Fruit fly (Drosophila melanogaster): ENCODE results near the gene slpr.

slpr gene

DNA sequence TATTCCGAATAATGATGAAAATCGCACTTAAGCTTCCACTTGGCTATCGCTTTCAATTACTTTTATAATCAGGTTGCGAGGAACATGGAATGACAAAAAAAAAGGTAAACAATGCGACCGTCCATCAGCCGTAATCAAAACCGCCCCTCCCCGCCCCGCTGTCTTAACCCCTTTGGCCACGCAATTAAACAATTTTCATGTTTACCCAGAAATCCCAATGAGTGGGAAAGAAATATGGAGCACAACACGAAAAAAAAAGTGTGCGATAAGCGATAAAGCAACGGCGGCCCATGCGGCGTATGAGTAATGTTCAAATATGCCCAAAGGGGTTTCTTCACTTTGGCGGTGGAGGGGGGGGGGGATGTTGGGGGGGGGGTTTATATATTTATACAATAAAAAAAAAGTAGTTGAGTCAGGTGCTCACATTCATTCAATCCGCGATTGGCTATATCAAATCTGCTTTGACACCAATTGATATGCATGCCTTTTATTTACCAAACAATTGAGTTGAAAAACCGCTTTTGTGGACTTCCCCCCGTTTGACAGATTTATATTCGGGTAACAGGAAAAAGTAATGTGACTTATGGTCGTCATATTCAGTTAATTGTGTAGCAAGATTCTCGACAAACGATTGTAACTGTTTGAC is 22.1 kb upstream of the slpr start:
- TF ChIP-seq Myc (optimal IDR thresholded peaks at IDR 0.05), result no peak
- TF ChIP-seq h (optimal IDR thresholded peaks at IDR 0.05), result no peak
- TF ChIP-seq insv (optimal IDR thresholded peaks at IDR 0.05), result no peak
- TF ChIP-seq ttk (optimal IDR thresholded peaks at IDR 0.05), result no peak
- TF ChIP-seq psq (optimal IDR thresholded peaks at IDR 0.05), result no peak
- no peak for TF ChIP-seq Sin3A (optimal IDR thresholded peaks at IDR 0.05)

DNA sequence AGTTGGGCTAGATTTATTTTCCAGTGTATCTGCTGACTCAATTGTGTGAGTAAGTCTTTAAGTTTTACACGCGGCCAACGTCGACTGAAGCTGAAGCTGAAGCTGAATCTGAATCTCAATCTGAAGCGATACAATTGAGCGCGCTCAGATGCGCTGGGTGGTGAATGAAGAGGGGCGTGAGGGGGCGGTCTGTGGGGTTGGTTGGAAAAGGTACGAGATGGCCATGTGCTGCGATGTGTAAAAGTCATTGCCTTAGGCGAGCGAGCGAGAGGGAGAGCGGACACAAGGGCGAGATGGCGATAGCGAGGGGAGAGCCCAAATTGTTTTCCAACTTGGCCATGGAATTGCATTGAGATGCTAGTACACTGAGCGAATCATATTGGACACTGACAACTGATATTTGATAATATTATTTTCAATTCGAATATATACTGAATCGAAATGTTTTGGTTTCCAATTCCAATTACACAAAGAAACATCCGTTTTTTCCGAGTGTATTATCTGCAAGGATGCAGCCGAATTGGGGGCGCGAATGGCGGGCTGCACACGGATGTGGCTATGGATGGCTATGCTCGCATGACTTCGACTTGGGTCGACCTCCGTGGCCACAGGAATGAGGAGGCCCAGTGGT is 19.7 kb upstream of the slpr start:
- TF ChIP-seq psq (optimal IDR thresholded peaks at IDR 0.05) (no peak), insv (optimal IDR thresholded peaks at IDR 0.05) (no peak), h (optimal IDR thresholded peaks at IDR 0.05) (no peak), ttk (optimal IDR thresholded peaks at IDR 0.05) (no peak), Sin3A (optimal IDR thresholded peaks at IDR 0.05) (no peak), Myc (optimal IDR thresholded peaks at IDR 0.05) (no peak)

- TF ChIP-seq Sin3A (optimal IDR thresholded peaks at IDR 0.05), result no peak
- TF ChIP-seq psq (optimal IDR thresholded peaks at IDR 0.05), result no peak
- TF ChIP-seq insv (optimal IDR thresholded peaks at IDR 0.05), result no peak
- no peak for TF ChIP-seq ttk (optimal IDR thresholded peaks at IDR 0.05)
- no peak for TF ChIP-seq Myc (optimal IDR thresholded peaks at IDR 0.05)
- no peak for TF ChIP-seq h (optimal IDR thresholded peaks at IDR 0.05)
Measured at dm6 chrX:8196157-8196526, 19.2 kb upstream of the slpr start.

- no peak for TF ChIP-seq h (optimal IDR thresholded peaks at IDR 0.05)
- no peak for TF ChIP-seq psq (optimal IDR thresholded peaks at IDR 0.05)
- no peak for TF ChIP-seq ttk (optimal IDR thresholded peaks at IDR 0.05)
- TF ChIP-seq insv (optimal IDR thresholded peaks at IDR 0.05), result no peak
- TF ChIP-seq Sin3A (optimal IDR thresholded peaks at IDR 0.05), result no peak
- no peak for TF ChIP-seq Myc (optimal IDR thresholded peaks at IDR 0.05)
Measured at dm6 chrX:8195449-8196156, 18.6 kb upstream of the slpr start.

DNA sequence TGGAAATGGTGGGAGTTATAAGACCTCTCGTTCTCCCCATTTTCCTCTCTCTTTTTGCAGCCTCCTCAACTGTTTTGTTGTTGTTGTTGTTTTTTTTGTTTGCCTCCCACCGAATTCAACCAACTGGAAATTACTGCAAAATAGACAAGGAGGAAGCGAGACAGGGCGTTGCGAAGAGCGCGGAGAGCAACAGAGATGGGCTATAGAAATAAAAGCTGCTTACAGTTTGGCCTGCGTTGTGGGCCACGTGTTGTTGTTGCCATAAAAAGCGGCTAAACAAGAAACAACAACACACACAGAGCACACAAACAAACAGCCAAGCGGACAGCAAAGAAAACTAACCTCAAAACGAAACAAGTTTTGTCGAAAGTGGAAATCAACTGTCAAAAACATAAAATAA is 17.6 kb upstream of the slpr start:
- TF ChIP-seq insv (optimal IDR thresholded peaks at IDR 0.05) (no peak), Myc (optimal IDR thresholded peaks at IDR 0.05) (no peak), ttk (optimal IDR thresholded peaks at IDR 0.05) (no peak), Sin3A (optimal IDR thresholded peaks at IDR 0.05) (no peak), h (optimal IDR thresholded peaks at IDR 0.05) (no peak), psq (optimal IDR thresholded peaks at IDR 0.05) (no peak)

dm6 chrX:8193017-8193556 is 16.1 kb upstream of the slpr start:
- no peak for TF ChIP-seq insv (optimal IDR thresholded peaks at IDR 0.05)
- no peak for TF ChIP-seq Sin3A (optimal IDR thresholded peaks at IDR 0.05)

- TF ChIP-seq ttk (optimal IDR thresholded peaks at IDR 0.05) (no peak), insv (optimal IDR thresholded peaks at IDR 0.05) (no peak), Myc (optimal IDR thresholded peaks at IDR 0.05) (no peak), h (optimal IDR thresholded peaks at IDR 0.05) (no peak), Sin3A (optimal IDR thresholded peaks at IDR 0.05) (no peak), psq (optimal IDR thresholded peaks at IDR 0.05) (no peak)
Measured at dm6 chrX:8192191-8192590, 15.2 kb upstream of the slpr start.

- no peak for TF ChIP-seq insv (optimal IDR thresholded peaks at IDR 0.05)
- TF ChIP-seq Sin3A (optimal IDR thresholded peaks at IDR 0.05), result no peak
- no peak for TF ChIP-seq h (optimal IDR thresholded peaks at IDR 0.05)
- no peak for TF ChIP-seq ttk (optimal IDR thresholded peaks at IDR 0.05)
- TF ChIP-seq Myc (optimal IDR thresholded peaks at IDR 0.05), result no peak
- no peak for TF ChIP-seq psq (optimal IDR thresholded peaks at IDR 0.05)
Measured at dm6 chrX:8179858-8180257, 2.9 kb upstream of the slpr start.

dm6 chrX:8178989-8179388 is 2.0 kb upstream of the slpr start:
- TF ChIP-seq psq (optimal IDR thresholded peaks at IDR 0.05) (no peak), ttk (optimal IDR thresholded peaks at IDR 0.05) (no peak)

DNA sequence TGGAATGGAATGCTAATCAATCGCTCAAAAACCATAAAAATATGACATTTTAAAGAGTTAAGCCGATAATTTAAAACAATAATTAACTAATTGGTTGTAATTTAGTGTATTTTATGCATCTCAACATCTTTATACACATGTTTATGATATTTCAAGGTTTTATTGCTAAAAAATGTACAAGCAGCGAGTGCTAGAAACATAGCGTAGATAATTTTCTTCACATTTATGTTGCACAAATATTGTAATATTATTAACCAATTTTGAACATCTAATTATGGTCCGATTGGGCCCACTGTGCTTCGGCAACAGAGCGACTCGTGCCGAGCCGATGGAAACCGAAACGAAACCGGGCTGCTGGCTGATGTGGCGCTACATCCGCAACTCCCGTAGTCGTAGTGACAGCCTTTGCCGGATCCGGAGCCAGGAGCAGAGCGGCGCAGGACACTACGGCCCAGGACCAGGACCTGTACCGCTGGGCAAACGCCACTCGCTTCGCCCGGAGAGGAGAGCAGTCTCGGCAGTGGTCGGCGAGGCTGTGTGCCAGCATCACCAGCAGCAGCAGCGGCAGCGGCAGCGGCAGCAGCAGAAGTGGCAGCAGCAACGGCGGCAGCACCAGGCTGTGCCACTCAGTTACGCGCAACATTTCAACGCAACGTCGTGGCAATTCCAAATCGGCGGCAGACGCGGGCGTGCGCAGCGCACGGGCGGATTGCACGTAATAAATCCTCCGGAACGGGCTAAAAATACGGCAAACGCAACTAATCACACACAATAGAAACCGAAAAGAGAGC is 1.4 kb upstream of the slpr start, which contains the start of gene sdt:
Gene sdt (plus strand): TSS at position 385 of the 791 bp plus-strand sequence.
- TF ChIP-seq Myc (optimal IDR thresholded peaks at IDR 0.05) (no peak), insv (optimal IDR thresholded peaks at IDR 0.05) (no peak), Sin3A (optimal IDR thresholded peaks at IDR 0.05) (no peak), ttk (optimal IDR thresholded peaks at IDR 0.05) (no peak), h (optimal IDR thresholded peaks at IDR 0.05) (no peak), psq (optimal IDR thresholded peaks at IDR 0.05) (no peak)

- TF ChIP-seq insv (optimal IDR thresholded peaks at IDR 0.05), result no peak
- no peak for TF ChIP-seq psq (optimal IDR thresholded peaks at IDR 0.05)
- TF ChIP-seq Sin3A (optimal IDR thresholded peaks at IDR 0.05), result no peak
Measured at dm6 chrX:8177742-8178141, 757 bp upstream of the slpr start.
